Worm (Caenorhabditis elegans) whole organism, young adult: ENCODE data around the gene ZK856.11.

Experiments
- B0019.2 ChIP-seq: fragments of 200-800 bp; sonication (Bioruptor generic); conservative IDR thresholded peaks from 2 replicates; pipeline ENCODE4 v1.3.6; 2022; ENCODE audit warnings: missing genetic modification reagents, missing genetic modification characterization, missing compliant biosample characterization
- B0261.1 ChIP-seq: sonication (generic microtip); optimal IDR thresholded peaks from 2 replicates; lab custom pipeline; 2016; ENCODE audit warnings: mild to moderate bottlenecking, missing genetic modification characterization, moderate library complexity, missing compliant biosample characterization
- D2030.7 ChIP-seq: fragments of 200-800 bp; sonication (Bioruptor generic); IDR thresholded peaks from 2 replicates; pipeline ENCODE4 v1.3.6; 2022; ENCODE audit warnings: missing genetic modification reagents, missing genetic modification characterization, missing compliant biosample characterization
- F33H1.4 ChIP-seq: fragments of 200-800 bp; sonication (Bioruptor generic); IDR thresholded peaks from 2 replicates; pipeline ENCODE4 v1.3.6; 2022; ENCODE audit warnings: missing genetic modification reagents, missing genetic modification characterization, missing compliant biosample characterization
- F52B5.7 ChIP-seq: sonication (generic microtip); optimal IDR thresholded peaks from 2 replicates; lab custom pipeline; 2016; ENCODE audit warnings: mild to moderate bottlenecking, missing genetic modification characterization, missing compliant biosample characterization
- F55B11.4 ChIP-seq: sonication (generic microtip); optimal IDR thresholded peaks from 2 replicates; lab custom pipeline; 2016; ENCODE audit warnings: missing compliant biosample characterization, missing genetic modification characterization, borderline replicate concordance; ENCODE audit not compliant: insufficient read depth
- F57A8.1 ChIP-seq: fragments of 200-800 bp; sonication (Bioruptor generic); optimal IDR thresholded peaks from 2 replicates; lab custom pipeline; 2018; ENCODE audit warnings: mild to moderate bottlenecking, missing genetic modification characterization, moderate library complexity, missing compliant biosample characterization
- Y53F4B.3 ChIP-seq: fragments of 200-800 bp; sonication (Bioruptor generic); IDR thresholded peaks from 2 replicates; pipeline ENCODE4 v1.3.6; 2022; ENCODE audit warnings: missing genetic modification reagents, missing genetic modification characterization, missing compliant biosample characterization
- Y56A3A.18 ChIP-seq: fragments of 200-800 bp; sonication (Bioruptor generic); IDR thresholded peaks from 2 replicates; pipeline ENCODE4 v1.3.6; 2022; ENCODE audit warnings: missing genetic modification reagents, missing genetic modification characterization, missing compliant biosample characterization
- akir-1 ChIP-seq: fragments of 200-800 bp; sonication (Bioruptor generic); optimal IDR thresholded peaks from 2 replicates; lab custom pipeline; 2018; ENCODE audit warnings: mild to moderate bottlenecking, missing genetic modification characterization, moderate library complexity, missing compliant biosample characterization
- ama-1 ChIP-seq, 3 experiments: fragments of 150-350 bp in 1 of 3; sonication (generic microtip) in 2 of 3; optimal IDR thresholded peaks; 2 replicates each; lab custom pipeline; 2014 to 2018; ENCODE audit warnings: missing biosample characterization in 2 of 3, missing genetic modification characterization in 2 of 3, missing genetic modification reagents in 2 of 3
- atf-7 ChIP-seq: sonication (generic microtip); optimal IDR thresholded peaks from 2 replicates; lab custom pipeline; 2017; ENCODE audit warnings: mild to moderate bottlenecking, missing genetic modification characterization, missing compliant biosample characterization
- athp-1 ChIP-seq: sonication (generic microtip); optimal IDR thresholded peaks from 2 replicates; lab custom pipeline; 2017; ENCODE audit warnings: mild to moderate bottlenecking, missing genetic modification characterization, missing compliant biosample characterization
- attf-3 ChIP-seq: fragments of 200-800 bp; sonication (Bioruptor generic); conservative IDR thresholded peaks from 2 replicates; pipeline ENCODE4 v1.3.6; 2022; ENCODE audit warnings: missing genetic modification reagents, missing genetic modification characterization, missing compliant biosample characterization
- attf-6 ChIP-seq: fragments of 200-800 bp; sonication (Bioruptor generic); IDR thresholded peaks from 2 replicates; pipeline ENCODE4 v1.3.6; 2022; ENCODE audit warnings: missing genetic modification reagents, missing genetic modification characterization, missing compliant biosample characterization
- bed-1 ChIP-seq: fragments of 200-800 bp; sonication (Bioruptor generic); IDR thresholded peaks from 2 replicates; pipeline ENCODE4 v1.3.6; 2022; ENCODE audit warnings: missing genetic modification reagents, missing genetic modification characterization, missing compliant biosample characterization
- ceh-40 ChIP-seq: fragments of 200-800 bp; sonication (Bioruptor generic); IDR thresholded peaks from 2 replicates; pipeline ENCODE4 v1.3.6; 2022; ENCODE audit warnings: missing genetic modification characterization, missing compliant biosample characterization
- ceh-58 ChIP-seq: fragments of 200-800 bp; sonication (Bioruptor generic); IDR thresholded peaks from 2 replicates; pipeline ENCODE4 v1.3.6; 2022; ENCODE audit warnings: missing genetic modification characterization, missing compliant biosample characterization
- die-1 ChIP-seq: sonication (generic microtip); optimal IDR thresholded peaks from 2 replicates; lab custom pipeline; 2016; ENCODE audit warnings: missing genotype, mild to moderate bottlenecking, missing genetic modification characterization, missing compliant biosample characterization
- dpl-1 ChIP-seq: fragments of 150-350 bp; optimal IDR thresholded peaks from 2 replicates; lab custom pipeline; 2014; ENCODE audit warnings: missing biosample characterization, missing genetic modification reagents, missing genetic modification characterization
- efl-1 ChIP-seq: fragments of 150-350 bp; optimal IDR thresholded peaks from 2 replicates; lab custom pipeline; 2014; ENCODE audit warnings: missing biosample characterization, missing genetic modification reagents, missing genetic modification characterization
- ekl-4 ChIP-seq: fragments of 200-800 bp; sonication (Bioruptor generic); IDR thresholded peaks from 2 replicates; pipeline ENCODE4 v1.3.6; 2022; ENCODE audit warnings: missing genetic modification reagents, missing genetic modification characterization, missing compliant biosample characterization
- ets-4 ChIP-seq: fragments of 200-800 bp; sonication (Bioruptor generic); optimal IDR thresholded peaks from 2 replicates; lab custom pipeline; 2018; ENCODE audit warnings: mild to moderate bottlenecking, missing genetic modification characterization, missing compliant biosample characterization
- hmg-1.2 ChIP-seq: fragments of 200-800 bp; sonication (Bioruptor generic); IDR thresholded peaks from 2 replicates; pipeline ENCODE4 v1.3.6; 2022; ENCODE audit warnings: missing genetic modification reagents, missing genetic modification characterization, missing compliant biosample characterization
- hmg-20 ChIP-seq: fragments of 200-800 bp; sonication (Bioruptor generic); IDR thresholded peaks from 2 replicates; pipeline ENCODE4 v1.3.6; 2022; ENCODE audit warnings: missing genetic modification reagents, missing genetic modification characterization, missing compliant biosample characterization
- hrde-1 ChIP-seq: sonication (generic microtip); optimal IDR thresholded peaks from 2 replicates; lab custom pipeline; 2016; ENCODE audit warnings: missing genetic modification characterization, mild to moderate bottlenecking, missing compliant biosample characterization, moderate library complexity, missing genotype, missing genetic modification reagents, borderline replicate concordance
- lin-26 ChIP-seq: fragments of 200-800 bp; sonication (Bioruptor generic); IDR thresholded peaks from 2 replicates; pipeline ENCODE4 v1.3.6; 2022; ENCODE audit warnings: missing genetic modification reagents, missing genetic modification characterization, missing compliant biosample characterization
- lin-54 ChIP-seq: fragments of 200-800 bp; sonication (Bioruptor generic); optimal IDR thresholded peaks from 2 replicates; lab custom pipeline; 2018; ENCODE audit warnings: mild to moderate bottlenecking, missing genetic modification characterization, missing compliant biosample characterization
- lsy-27 ChIP-seq: sonication (generic microtip); optimal IDR thresholded peaks from 2 replicates; lab custom pipeline; 2017; ENCODE audit warnings: missing genetic modification characterization, mild to moderate bottlenecking, missing compliant biosample characterization, antibody characterized with exemption, missing genotype, borderline replicate concordance; ENCODE audit not compliant: insufficient read depth
- madf-8 ChIP-seq: fragments of 200-800 bp; sonication (Bioruptor generic); conservative IDR thresholded peaks from 2 replicates; pipeline ENCODE4 v1.3.6; 2022; ENCODE audit warnings: missing genetic modification reagents, missing genetic modification characterization, missing compliant biosample characterization
- mcd-1 ChIP-seq: fragments of 200-800 bp; sonication (Bioruptor generic); IDR thresholded peaks from 2 replicates; pipeline ENCODE4 v1.3.6; 2022; ENCODE audit warnings: missing genetic modification reagents, missing genetic modification characterization, missing compliant biosample characterization
- mel-28 ChIP-seq: sonication (generic microtip); optimal IDR thresholded peaks from 2 replicates; lab custom pipeline; 2016; ENCODE audit warnings: borderline replicate concordance, mild to moderate bottlenecking, missing genetic modification characterization, missing compliant biosample characterization
- mes-4 ChIP-seq: sonication (generic microtip); optimal IDR thresholded peaks from 2 replicates; lab custom pipeline; 2016; ENCODE audit warnings: missing genotype, missing genetic modification characterization, missing compliant biosample characterization
- nfya-1 ChIP-seq: sonication (generic microtip); optimal IDR thresholded peaks from 2 replicates; lab custom pipeline; 2017; ENCODE audit warnings: antibody characterized with exemption, missing compliant biosample characterization, missing genetic modification characterization, borderline replicate concordance; ENCODE audit not compliant: insufficient read depth
- nfya-2 ChIP-seq: fragments of 200-800 bp; sonication (Bioruptor generic); IDR thresholded peaks from 2 replicates; pipeline ENCODE4 v1.3.6; 2022; ENCODE audit warnings: missing genetic modification reagents, missing genetic modification characterization, missing compliant biosample characterization
- nhr-120 ChIP-seq: fragments of 200-800 bp; sonication (Bioruptor generic); IDR thresholded peaks from 2 replicates; pipeline ENCODE4 v1.3.6; 2022; ENCODE audit warnings: missing genetic modification characterization, missing compliant biosample characterization
- nhr-179 ChIP-seq: sonication (generic microtip); optimal IDR thresholded peaks from 2 replicates; lab custom pipeline; 2016; ENCODE audit warnings: mild to moderate bottlenecking, missing genetic modification characterization, missing compliant biosample characterization
- nhr-90 ChIP-seq: sonication (generic microtip); optimal IDR thresholded peaks from 2 replicates; lab custom pipeline; 2016; ENCODE audit warnings: missing genotype, mild to moderate bottlenecking, missing genetic modification characterization, missing compliant biosample characterization
- pbrm-1 ChIP-seq: fragments of 200-800 bp; sonication (Bioruptor generic); IDR thresholded peaks from 2 replicates; pipeline ENCODE4 v1.3.6; 2022; ENCODE audit warnings: missing genetic modification reagents, missing genetic modification characterization, missing compliant biosample characterization
- snpc-1.1 ChIP-seq: sonication (generic microtip); optimal IDR thresholded peaks from 2 replicates; lab custom pipeline; 2017; ENCODE audit warnings: missing genetic modification characterization, mild to moderate bottlenecking, missing compliant biosample characterization, antibody characterized with exemption, moderate library complexity, missing genotype, missing genetic modification reagents; ENCODE audit not compliant: insufficient read depth
- snpc-1.3 ChIP-seq: sonication (generic microtip); optimal IDR thresholded peaks from 2 replicates; lab custom pipeline; 2017; ENCODE audit warnings: missing genetic modification characterization, mild to moderate bottlenecking, missing compliant biosample characterization, antibody characterized with exemption, moderate library complexity, missing genotype, missing genetic modification reagents; ENCODE audit not compliant: insufficient read depth
- snpc-3.4 ChIP-seq: sonication (generic microtip); optimal IDR thresholded peaks from 2 replicates; lab custom pipeline; 2017; ENCODE audit warnings: missing genetic modification characterization, mild to moderate bottlenecking, missing compliant biosample characterization, antibody characterized with exemption, moderate library complexity, missing genotype, missing genetic modification reagents
- somi-1 ChIP-seq: fragments of 200-800 bp; sonication (Bioruptor generic); optimal IDR thresholded peaks from 2 replicates; lab custom pipeline; 2018; ENCODE audit warnings: mild to moderate bottlenecking, missing genetic modification characterization, missing compliant biosample characterization
- tbx-9 ChIP-seq: sonication (generic microtip); optimal IDR thresholded peaks from 2 replicates; lab custom pipeline; 2016; ENCODE audit warnings: borderline replicate concordance, missing genetic modification characterization, inconsistent platforms, missing compliant biosample characterization
- xnd-1 ChIP-seq: sonication (generic microtip); optimal IDR thresholded peaks from 2 replicates; lab custom pipeline; 2016; ENCODE audit warnings: missing genotype, missing genetic modification reagents, missing genetic modification characterization, missing compliant biosample characterization
- zim-3 ChIP-seq: sonication (generic microtip); optimal IDR thresholded peaks from 2 replicates; lab custom pipeline; 2017; ENCODE audit warnings: mild to moderate bottlenecking, missing genetic modification characterization, moderate library complexity, missing compliant biosample characterization
- ztf-26 ChIP-seq: sonication (generic microtip); optimal IDR thresholded peaks from 2 replicates; lab custom pipeline; 2017; ENCODE audit warnings: missing genetic modification characterization, missing compliant biosample characterization
- ztf-3 ChIP-seq: fragments of 200-800 bp; sonication (Bioruptor generic); optimal IDR thresholded peaks from 2 replicates; lab custom pipeline; 2018; ENCODE audit warnings: mild to moderate bottlenecking, missing genetic modification characterization, missing compliant biosample characterization

Gene ZK856.11

ce11 chrV:10238665-10239064 lies 33.9 kb upstream of the ZK856.11 start, which contains the start of gene fubl-1:
TSS of gene fubl-1 (minus strand) at chrV:10238866.
- TF ChIP-seq F57A8.1 (GFP tag; lab: Kevin White, UChicago) (no peak), somi-1 (GFP tag; lab: Kevin White, UChicago) (no peak), attf-6 (GFP tag; lab: Robert Waterston, UW) (no peak), mes-4 (tag; lab: Kevin White, UChicago) (no peak), snpc-1.1 (tag; lab: Kevin White, UChicago) (no peak), madf-8 (GFP tag; lab: Robert Waterston, UW) (peak; percentile 71), efl-1 (GFP tag; lab: Kevin White, UChicago) (peak; percentile 14), nhr-179 (tag; lab: Kevin White, UChicago) (no peak), zim-3 (tag; lab: Kevin White, UChicago) (no peak), ceh-40 (GFP tag; lab: Robert Waterston, UW) (no peak), mel-28 (tag; lab: Kevin White, UChicago) (no peak), hmg-1.2 (GFP tag; lab: Robert Waterston, UW) (peak; percentile 29; the same call in 1 of the 2 replicates), ztf-3 (GFP tag; lab: Kevin White, UChicago) (no peak), atf-7 (tag; lab: Kevin White, UChicago) (no peak), akir-1 (no peak), F33H1.4 (GFP tag; lab: Robert Waterston, UW) (no peak; the same call in 1 of the 2 replicates), bed-1 (GFP tag; lab: Robert Waterston, UW) (no peak), mcd-1 (GFP tag; lab: Robert Waterston, UW) (peak; percentile 61), snpc-3.4 (tag; lab: Kevin White, UChicago) (no peak), B0261.1 (tag; lab: Kevin White, UChicago) (no peak), xnd-1 (peak; percentile 17), ekl-4 (no peak), ztf-26 (tag; lab: Kevin White, UChicago) (no peak), B0019.2 (GFP tag; lab: Robert Waterston, UW) (no peak), F52B5.7 (tag; lab: Kevin White, UChicago) (no peak), lin-26 (0 out of 2 replicates have a peak, but pooled peaks have one; percentile 7), nhr-90 (tag; lab: Kevin White, UChicago) (no peak), attf-3 (no peak), nhr-120 (no peak), die-1 (tag; lab: Kevin White, UChicago) (no peak), Y53F4B.3 (GFP tag; lab: Robert Waterston, UW) (no peak), nfya-1 (tag; lab: Kevin White, UChicago) (no peak), D2030.7 (GFP tag; lab: Robert Waterston, UW) (peak; percentile 49; the same call in 1 of the 2 replicates), nfya-2 (no peak), Y56A3A.18 (GFP tag; lab: Robert Waterston, UW) (no peak), ets-4 (GFP tag; lab: Kevin White, UChicago) (no peak), hmg-20 (GFP tag; lab: Robert Waterston, UW) (no peak), hrde-1 (tag; lab: Kevin White, UChicago) (no peak), snpc-1.3 (tag; lab: Kevin White, UChicago) (no peak), ceh-58 (GFP tag; lab: Robert Waterston, UW) (no peak), F55B11.4 (tag; lab: Kevin White, UChicago) (no peak), athp-1 (no peak), dpl-1 (GFP tag; lab: Kevin White, UChicago) (no peak), lin-54 (GFP tag; lab: Kevin White, UChicago) (no peak), ama-1 (optimal IDR thresholded peaks at IDR 0.05; lab: Kevin White, UChicago) (no peak), ama-1 (GFP tag; optimal IDR thresholded peaks at IDR 0.05; lab: Kevin White, UChicago) (no peak), pbrm-1 (GFP tag; lab: Robert Waterston, UW) (no peak), tbx-9 (no peak), lsy-27 (tag; lab: Kevin White, UChicago) (no peak)
